Worm (Caenorhabditis elegans) whole organism, L1 larva: ENCODE measurements around the gene C06E1.1.

Experiments
- C16A3.4 ChIP-seq: fragments of 150-350 bp; optimal IDR thresholded peaks from 2 replicates; lab custom pipeline; 2014; ENCODE audit warnings: missing biosample characterization, missing genetic modification characterization
- F16B12.6 ChIP-seq: fragments of 150-350 bp; optimal IDR thresholded peaks from 2 replicates; lab custom pipeline; 2014; ENCODE audit warnings: missing biosample characterization, missing genetic modification characterization
- aha-1 ChIP-seq: fragments of 150-350 bp; optimal IDR thresholded peaks from 2 replicates; lab custom pipeline; 2014; ENCODE audit warnings: missing biosample characterization, missing genetic modification characterization
- blmp-1 ChIP-seq: fragments of 150-350 bp; optimal IDR thresholded peaks from 2 replicates; lab custom pipeline; 2014; ENCODE audit warnings: missing biosample characterization, missing genetic modification characterization
- ceh-63 ChIP-seq: fragments of 200-800 bp; sonication (Bioruptor generic); optimal IDR thresholded peaks from 2 replicates; lab custom pipeline; 2018; ENCODE audit warnings: mild to moderate bottlenecking, missing genetic modification characterization, missing compliant biosample characterization
- ceh-8 ChIP-seq: fragments of 200-800 bp; sonication (Bioruptor generic); optimal IDR thresholded peaks from 2 replicates; lab custom pipeline; 2018; ENCODE audit warnings: mild to moderate bottlenecking, missing genetic modification characterization, moderate library complexity, missing compliant biosample characterization
- ceh-82 ChIP-seq, 3 experiments: fragments of 150-350 bp in 1 of 3; sonication (generic microtip) in 2 of 3; optimal IDR thresholded peaks; 2 replicates each; lab custom pipeline; 2014 to 2017; ENCODE audit warnings: missing biosample characterization in 3 of 3, missing genetic modification characterization in 3 of 3
- ceh-88 ChIP-seq: fragments of 200-800 bp; sonication (Bioruptor generic); IDR thresholded peaks from 2 replicates; pipeline ENCODE4 v1.3.6; 2022; ENCODE audit warnings: missing genetic modification characterization, missing compliant biosample characterization
- dpl-1 ChIP-seq, 3 experiments: fragments of 150-350 bp in 2 of 3; sonication (generic microtip) in 1 of 3; optimal IDR thresholded peaks; 2 replicates each; lab custom pipeline; 2014 to 2017; ENCODE audit warnings: missing biosample characterization in 3 of 3, missing genetic modification characterization in 3 of 3, missing genetic modification reagents in 3 of 3
- dsc-1 ChIP-seq: sonication (generic microtip); optimal IDR thresholded peaks from 2 replicates; lab custom pipeline; 2016; ENCODE audit warnings: mild to moderate bottlenecking, missing genetic modification characterization, missing compliant biosample characterization
- efl-1 ChIP-seq, 4 experiments: fragments of 150-350 bp; optimal IDR thresholded peaks in 3 of 4; peaks in 1 of 4; 1 replicate in 1 of 4; 2 replicates in 3 of 4; lab custom pipeline; 2014; ENCODE audit warnings: missing biosample characterization in 2 of 4, missing genetic modification characterization in 2 of 4, missing genetic modification reagents in 2 of 4
- efl-3 ChIP-seq: fragments of 200-800 bp; sonication (Bioruptor generic); optimal IDR thresholded peaks from 2 replicates; lab custom pipeline; 2018; ENCODE audit warnings: mild to moderate bottlenecking, missing genetic modification characterization, missing compliant biosample characterization
- egl-27 ChIP-seq, 2 experiments: fragments of 150-350 bp in 1 of 2; sonication (generic microtip); optimal IDR thresholded peaks; 3 replicates each; lab custom pipeline; 2017 to 2018; ENCODE audit warnings: missing biosample characterization in 2 of 2, missing genetic modification characterization in 2 of 2, missing genetic modification reagents in 2 of 2
- elt-2 ChIP-seq: sonication (generic microtip); optimal IDR thresholded peaks from 2 replicates; lab custom pipeline; 2016; ENCODE audit warnings: missing genetic modification characterization, mild to moderate bottlenecking, inconsistent platforms, missing compliant biosample characterization, missing genetic modification reagents
- ets-5 ChIP-seq: fragments of 200-800 bp; sonication (Bioruptor generic); IDR thresholded peaks from 2 replicates; pipeline ENCODE4 v1.3.6; 2022; ENCODE audit warnings: missing genetic modification characterization, missing compliant biosample characterization
- fkh-4 ChIP-seq: sonication (generic microtip); optimal IDR thresholded peaks from 2 replicates; lab custom pipeline; 2016; ENCODE audit warnings: missing compliant biosample characterization, missing genetic modification characterization, borderline replicate concordance
- fkh-8 ChIP-seq: sonication (generic microtip); optimal IDR thresholded peaks from 2 replicates; lab custom pipeline; 2016; ENCODE audit warnings: mild to moderate bottlenecking, missing genetic modification characterization, missing compliant biosample characterization
- hlh-4 ChIP-seq: sonication (generic microtip); optimal IDR thresholded peaks from 2 replicates; lab custom pipeline; 2016; ENCODE audit warnings: mild to moderate bottlenecking, missing genetic modification characterization, missing compliant biosample characterization
- hpl-2 ChIP-seq: fragments of 150-350 bp; optimal IDR thresholded peaks from 2 replicates; lab custom pipeline; 2014; ENCODE audit warnings: missing biosample characterization, missing genetic modification reagents, missing genetic modification characterization
- isw-1 ChIP-seq: fragments of 200-800 bp; sonication (Bioruptor generic); IDR thresholded peaks from 2 replicates; pipeline ENCODE4 v1.3.6; 2022; ENCODE audit warnings: missing genetic modification characterization, missing compliant biosample characterization
- jun-1 ChIP-seq: fragments of 150-350 bp; optimal IDR thresholded peaks from 2 replicates; lab custom pipeline; 2014; ENCODE audit warnings: missing biosample characterization, missing genetic modification reagents, missing genetic modification characterization
- lin-15B ChIP-seq: fragments of 150-350 bp; sonication (generic microtip); optimal IDR thresholded peaks from 3 replicates; lab custom pipeline; 2014; ENCODE audit warnings: missing biosample characterization, missing genetic modification characterization
- lin-35 ChIP-seq, 2 experiments: fragments of 150-350 bp; optimal IDR thresholded peaks; 2 replicates each; lab custom pipeline; 2014; ENCODE audit warnings: missing biosample characterization in 2 of 2, missing genetic modification characterization in 2 of 2, missing genetic modification reagents in 2 of 2
- lin-39 ChIP-seq: fragments of 150-350 bp; optimal IDR thresholded peaks from 2 replicates; lab custom pipeline; 2014; ENCODE audit warnings: missing biosample characterization, missing genetic modification reagents, missing genetic modification characterization
- lir-3 ChIP-seq: sonication (generic microtip); optimal IDR thresholded peaks from 2 replicates; lab custom pipeline; 2016; ENCODE audit warnings: mild to moderate bottlenecking, missing genetic modification characterization, moderate library complexity, missing compliant biosample characterization; ENCODE audit not compliant: poor library complexity
- lsy-2 ChIP-seq, 2 experiments: fragments of 150-350 bp; optimal IDR thresholded peaks; 2 replicates each; lab custom pipeline; 2014; ENCODE audit warnings: missing biosample characterization in 2 of 2, missing genetic modification characterization in 2 of 2
- mab-9 ChIP-seq: fragments of 200-800 bp; sonication (Bioruptor generic); IDR thresholded peaks from 2 replicates; pipeline ENCODE4 v1.3.6; 2022; ENCODE audit warnings: missing genetic modification reagents, missing genetic modification characterization, missing compliant biosample characterization
- mep-1 ChIP-seq: fragments of 150-350 bp; optimal IDR thresholded peaks from 2 replicates; lab custom pipeline; 2014; ENCODE audit warnings: missing biosample characterization, missing genetic modification characterization
- nhr-12 ChIP-seq: sonication (generic microtip); optimal IDR thresholded peaks from 2 replicates; lab custom pipeline; 2017; ENCODE audit warnings: missing biosample characterization, missing genetic modification characterization
- nhr-19 ChIP-seq: fragments of 200-800 bp; sonication (Bioruptor generic); conservative IDR thresholded peaks from 2 replicates; pipeline ENCODE4 v1.3.6; 2022; ENCODE audit warnings: missing genetic modification characterization, missing compliant biosample characterization
- nhr-20 ChIP-seq: sonication (generic microtip); optimal IDR thresholded peaks from 2 replicates; lab custom pipeline; 2016; ENCODE audit warnings: mild to moderate bottlenecking, missing genetic modification characterization, missing compliant biosample characterization
- nhr-47 ChIP-seq: sonication (generic microtip); optimal IDR thresholded peaks from 2 replicates; lab custom pipeline; 2016; ENCODE audit warnings: mild to moderate bottlenecking, missing genetic modification characterization, moderate library complexity, missing compliant biosample characterization
- nhr-71 ChIP-seq: sonication (generic microtip); optimal IDR thresholded peaks from 2 replicates; lab custom pipeline; 2016; ENCODE audit warnings: mild to moderate bottlenecking, missing genetic modification characterization, moderate library complexity, missing compliant biosample characterization
- nhr-90 ChIP-seq: sonication (generic microtip); optimal IDR thresholded peaks from 2 replicates; lab custom pipeline; 2016; ENCODE audit warnings: mild to moderate bottlenecking, missing genetic modification characterization, missing compliant biosample characterization; ENCODE audit not compliant: poor library complexity
- rnt-1 ChIP-seq: sonication (generic microtip); optimal IDR thresholded peaks from 2 replicates; lab custom pipeline; 2016; ENCODE audit warnings: mild to moderate bottlenecking, missing genetic modification characterization, moderate library complexity, missing compliant biosample characterization
- skn-1 ChIP-seq: fragments of 150-350 bp; optimal IDR thresholded peaks from 2 replicates; lab custom pipeline; 2014; ENCODE audit warnings: missing biosample characterization, missing genetic modification characterization
- snu-23 ChIP-seq: sonication (generic microtip); optimal IDR thresholded peaks from 2 replicates; lab custom pipeline; 2016; ENCODE audit warnings: missing genetic modification characterization, missing compliant biosample characterization
- sptf-1 ChIP-seq: fragments of 150-350 bp; optimal IDR thresholded peaks from 2 replicates; lab custom pipeline; 2014; ENCODE audit warnings: missing biosample characterization, missing genetic modification characterization
- sup-37 ChIP-seq: fragments of 200-800 bp; sonication (Bioruptor generic); optimal IDR thresholded peaks from 2 replicates; lab custom pipeline; 2018; ENCODE audit warnings: mild to moderate bottlenecking, missing genetic modification characterization, missing compliant biosample characterization
- unc-30 ChIP-seq: sonication (generic microtip); optimal IDR thresholded peaks from 2 replicates; lab custom pipeline; 2017; ENCODE audit warnings: missing biosample characterization, missing genetic modification characterization
- unc-86 ChIP-seq: sonication (generic microtip); optimal IDR thresholded peaks from 2 replicates; lab custom pipeline; 2016; ENCODE audit warnings: missing genetic modification characterization, missing compliant biosample characterization
- unc-98 ChIP-seq: fragments of 200-800 bp; sonication (Bioruptor generic); IDR thresholded peaks from 2 replicates; pipeline ENCODE4 v1.3.6; 2022; ENCODE audit warnings: missing genetic modification characterization, missing compliant biosample characterization
- xbp-1 ChIP-seq: sonication (generic microtip); optimal IDR thresholded peaks from 2 replicates; lab custom pipeline; 2016; ENCODE audit warnings: missing genetic modification characterization, missing compliant biosample characterization
- zag-1 ChIP-seq: fragments of 150-350 bp; optimal IDR thresholded peaks from 2 replicates; lab custom pipeline; 2014; ENCODE audit warnings: missing biosample characterization, missing genetic modification characterization
- zip-4 ChIP-seq: fragments of 200-800 bp; sonication (Bioruptor generic); optimal IDR thresholded peaks from 2 replicates; lab custom pipeline; 2018; ENCODE audit warnings: mild to moderate bottlenecking, missing genetic modification characterization, moderate library complexity, missing compliant biosample characterization
- ztf-11 ChIP-seq, 2 experiments: sonication (generic microtip); optimal IDR thresholded peaks; 2 replicates each; lab custom pipeline; 2016 to 2017; ENCODE audit warnings: missing genetic modification characterization in 2 of 2, missing biosample characterization in 1 of 2, missing compliant biosample characterization in 1 of 2

Gene C06E1.1

DNA sequence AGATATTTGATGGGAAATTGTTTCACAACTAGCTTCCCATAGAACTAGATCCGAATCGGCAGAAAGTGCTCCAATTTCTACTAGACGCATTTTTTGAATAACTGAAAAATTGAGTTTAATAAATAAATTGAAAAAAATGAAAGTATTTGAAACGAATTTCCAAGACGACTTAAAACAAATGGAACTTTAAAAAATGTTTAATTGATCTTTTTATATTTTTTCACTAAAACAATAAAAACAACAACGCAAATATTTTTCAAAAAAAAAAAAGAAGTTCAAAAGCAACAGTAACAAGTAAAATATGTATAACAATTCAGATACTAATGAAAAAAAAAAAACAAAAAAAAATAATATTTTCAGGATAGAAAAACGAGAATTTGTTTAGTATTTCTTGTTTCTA is 4.1 kb downstream of the C06E1.1 start, which contains the start of gene C06E1.9:
Gene C06E1.9, minus strand, starts transcription at position 101 of the 400 bp plus-strand sequence.
- no peak for TF ChIP-seq isw-1
- TF ChIP-seq ceh-8 (GFP tag; lab: Kevin White, UChicago): no peak
- no peak for TF ChIP-seq unc-86
- TF ChIP-seq rnt-1: no peak
- no peak for TF ChIP-seq dsc-1 (tag; lab: Kevin White, UChicago)
- no peak for TF ChIP-seq zip-4 (GFP tag; lab: Kevin White, UChicago)
- TF ChIP-seq nhr-71 (tag; lab: Kevin White, UChicago): no peak
- TF ChIP-seq sup-37: no peak
- TF ChIP-seq unc-98 (GFP tag; lab: Robert Waterston, UW): no peak
- TF ChIP-seq ceh-63 (GFP tag; lab: Kevin White, UChicago): no peak
- no peak for TF ChIP-seq F16B12.6 (tag; lab: Kevin White, UChicago)
- no peak for TF ChIP-seq mab-9
- no peak for TF ChIP-seq zag-1 (tag; lab: Kevin White, UChicago)

- TF ChIP-seq nhr-90 (tag; lab: Kevin White, UChicago) (no peak), hlh-4 (tag; lab: Kevin White, UChicago) (no peak), efl-1 (optimal IDR thresholded peaks at IDR 0.05; lab: Kevin White, UChicago) (no peak), efl-1 (GFP tag; optimal IDR thresholded peaks at IDR 0.05 in 1 of 2; lab: Kevin White, UChicago) (peak in 1 of 2 experiments; percentile 23), mep-1 (no peak), nhr-19 (GFP tag; lab: Robert Waterston, UW) (no peak), sptf-1 (no peak)
- TF ChIP-seq, all 84 proteins: peak for 1
Measured at ce11 chrIII:8611282-8611681, 5.7 kb downstream of the C06E1.1 start.

DNA sequence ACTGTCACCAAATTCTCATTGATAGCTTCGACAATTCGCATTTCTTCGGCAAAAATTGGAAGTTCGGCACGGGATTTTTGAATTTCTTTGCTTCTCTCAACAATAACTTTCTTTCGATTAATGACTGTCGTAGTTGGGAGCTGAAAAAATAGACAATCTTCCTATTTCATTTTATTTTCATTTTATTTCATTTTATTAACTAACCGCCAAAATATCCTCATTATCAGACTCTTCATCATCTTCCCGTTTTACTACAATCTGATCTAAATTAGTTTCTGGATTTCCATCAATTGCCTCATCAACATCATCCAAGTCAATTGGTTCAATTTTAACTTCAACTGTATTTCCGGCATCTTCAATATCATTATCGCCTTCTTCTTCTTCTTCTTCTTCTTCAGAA is 7.9 kb downstream of the C06E1.1 start:
- TF ChIP-seq fkh-8 (no peak), lir-3 (tag; lab: Kevin White, UChicago) (no peak), elt-2 (tag; lab: Kevin White, UChicago) (no peak), F16B12.6 (tag; lab: Kevin White, UChicago) (no peak), nhr-47 (tag; lab: Kevin White, UChicago) (no peak), ceh-8 (GFP tag; lab: Kevin White, UChicago) (no peak), nhr-12 (no peak), hpl-2 (GFP tag; lab: Kevin White, UChicago) (no peak), ztf-11 (tag; optimal IDR thresholded peaks at IDR 0.05; lab: Kevin White, UChicago) (no peak), lsy-2 (tag; optimal IDR thresholded peaks at IDR 0.05; lab: Kevin White, UChicago) (no peak), skn-1 (no peak), fkh-4 (no peak), aha-1 (tag; lab: Kevin White, UChicago) (no peak)

ce11 chrIII:8614490-8614889 is 8.9 kb downstream of the C06E1.1 start, which contains the start of gene rha-2:
Gene rha-2, minus strand, starts transcription at chrIII:8614569.
- TF ChIP-seq efl-1 (optimal IDR thresholded peaks at IDR 0.05; lab: Kevin White, UChicago) (peak; percentile 62 to 88), efl-1 (GFP tag; optimal IDR thresholded peaks at IDR 0.05 in 1 of 2; lab: Kevin White, UChicago) (peak; percentile 90 to 99), snu-23 (peak; percentile 13), ets-5 (GFP tag; lab: Robert Waterston, UW) (no peak), egl-27 (tag; optimal IDR thresholded peaks at IDR 0.05; lab: Kevin White, UChicago) (no peak), nhr-20 (tag; lab: Kevin White, UChicago) (no peak), lin-39 (tag; lab: Kevin White, UChicago) (peak; percentile 11), nhr-71 (tag; lab: Kevin White, UChicago) (no peak), xbp-1 (tag; lab: Kevin White, UChicago) (peak; percentile 5), elt-2 (tag; lab: Kevin White, UChicago) (no peak), dpl-1 (GFP tag; optimal IDR thresholded peaks at IDR 0.05; lab: Kevin White, UChicago) (peak; percentile 83 to 91 (median 88)), lsy-2 (tag; optimal IDR thresholded peaks at IDR 0.05; lab: Kevin White, UChicago) (peak; percentile 31 to 72), unc-30 (no peak), ceh-82 (tag; optimal IDR thresholded peaks at IDR 0.05; lab: Kevin White, UChicago) (peak in 1 of 3 experiments; percentile 27), isw-1 (peak; percentile 12; the same call in 1 of the 2 replicates), ceh-88 (no peak), F16B12.6 (tag; lab: Kevin White, UChicago) (peak; percentile 22), C16A3.4 (tag; lab: Kevin White, UChicago) (peak; percentile 42), nhr-47 (tag; lab: Kevin White, UChicago) (peak; percentile 3), efl-3 (GFP tag; lab: Kevin White, UChicago) (no peak), jun-1 (tag; lab: Kevin White, UChicago) (no peak), lin-35 (GFP tag; optimal IDR thresholded peaks at IDR 0.05; lab: Kevin White, UChicago) (peak; percentile 89 to 95), blmp-1 (tag; lab: Kevin White, UChicago) (peak; percentile 15), lin-15B (peak; percentile 12)
